Fruit fly (Drosophila melanogaster): ENCODE measurements around the gene CG6051.

- peak; percentile 79 for TF ChIP-seq fru (GFP tag; optimal IDR thresholded peaks at IDR 0.05)
- peak; percentile 59 for TF ChIP-seq psq (GFP tag; optimal IDR thresholded peaks at IDR 0.05)
- no peak for TF ChIP-seq Hr78 (GFP tag; optimal IDR thresholded peaks at IDR 0.05)
- TF ChIP-seq OdsH (GFP tag; optimal IDR thresholded peaks at IDR 0.05), result peak; percentile 75
- no peak for TF ChIP-seq tai (GFP tag; optimal IDR thresholded peaks at IDR 0.05)
- TF ChIP-seq Myc (optimal IDR thresholded peaks at IDR 0.05), result no peak
- no peak for TF ChIP-seq Vsx2 (GFP tag; optimal IDR thresholded peaks at IDR 0.05; ENCODE audit: partially characterized antibody)
These were observed 20.3 kb upstream of the CG6051 start for dm6 chr3R:27171153-27171552.

All from whole organism, wandering third instar larva.